Worm (Caenorhabditis elegans) whole organism, L4 larva: Measurements from ENCODE around the gene hphd-1.

ENCODE experiments used
- hlh-30 ChIP-seq: sonication (generic microtip); optimal IDR thresholded peaks from 2 replicates; lab custom pipeline; 2017; ENCODE audit warnings: antibody characterized with exemption, mild to moderate bottlenecking, missing genetic modification characterization, missing compliant biosample characterization; ENCODE audit not compliant: insufficient read depth
- unc-130 ChIP-seq: sonication (generic microtip); optimal IDR thresholded peaks from 2 replicates; lab custom pipeline; 2016; ENCODE audit warnings: missing genetic modification reagents, missing genetic modification characterization, missing compliant biosample characterization
- zag-1 ChIP-seq: fragments of 150-350 bp; optimal IDR thresholded peaks from 2 replicates; lab custom pipeline; 2014; ENCODE audit warnings: missing biosample characterization, missing genetic modification characterization

ce11 chrII:13022555-13022954 is 26.2 kb upstream of the hphd-1 start:
- TF ChIP-seq unc-130 (no peak), zag-1 (tag; lab: Kevin White, UChicago) (no peak), hlh-30 (no peak)
